Worm (Caenorhabditis elegans): ENCODE data around the gene C47E8.1.

The C47E8.1 gene

DNA sequence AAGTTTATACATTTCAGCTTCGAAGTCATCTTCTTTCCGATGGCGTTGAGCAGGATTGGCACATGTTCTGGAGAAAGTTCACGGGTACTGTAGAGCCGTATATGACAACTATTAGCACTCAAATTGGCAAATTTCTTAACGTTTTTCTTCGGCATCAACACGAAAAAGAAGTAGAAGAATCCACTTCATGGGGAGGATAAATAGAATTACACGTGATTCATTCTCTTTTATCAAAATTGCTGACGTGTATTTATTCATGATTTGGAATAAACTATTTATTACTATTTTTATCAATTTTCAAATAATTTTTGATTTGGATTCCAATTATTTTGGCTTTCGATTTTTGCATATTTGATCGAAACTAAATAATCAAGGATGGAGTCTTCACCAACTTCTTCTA, at the start of gene C47E8.1:
C47E8.1 (plus strand) TSS at position 301 of the 400 bp plus-strand sequence.
- TF ChIP-seq unc-3 (GFP tag; conservative IDR thresholded peaks at IDR 0.05) (no peak), unc-3 (tag; optimal IDR thresholded peaks at IDR 0.05) (no peak), ceh-22 (tag; optimal IDR thresholded peaks at IDR 0.05) (no peak), unc-86 (tag; optimal IDR thresholded peaks at IDR 0.05) (no peak), pax-1 (tag; optimal IDR thresholded peaks at IDR 0.05) (no peak), dve-1 (tag; optimal IDR thresholded peaks at IDR 0.05) (no peak), nfya-1 (tag; optimal IDR thresholded peaks at IDR 0.05) (no peak), ref-2 (tag; optimal IDR thresholded peaks at IDR 0.05) (no peak), T23F11.4 (GFP tag; optimal IDR thresholded peaks at IDR 0.05) (no peak), fax-1 (tag; optimal IDR thresholded peaks at IDR 0.05) (no peak), pha-2 (tag; optimal IDR thresholded peaks at IDR 0.05) (no peak), ztf-16 (tag; optimal IDR thresholded peaks at IDR 0.05) (no peak), madf-2 (tag; optimal IDR thresholded peaks at IDR 0.05) (no peak), lin-11 (tag; optimal IDR thresholded peaks at IDR 0.05) (no peak), rnt-1 (tag; optimal IDR thresholded peaks at IDR 0.05) (no peak)

DNA sequence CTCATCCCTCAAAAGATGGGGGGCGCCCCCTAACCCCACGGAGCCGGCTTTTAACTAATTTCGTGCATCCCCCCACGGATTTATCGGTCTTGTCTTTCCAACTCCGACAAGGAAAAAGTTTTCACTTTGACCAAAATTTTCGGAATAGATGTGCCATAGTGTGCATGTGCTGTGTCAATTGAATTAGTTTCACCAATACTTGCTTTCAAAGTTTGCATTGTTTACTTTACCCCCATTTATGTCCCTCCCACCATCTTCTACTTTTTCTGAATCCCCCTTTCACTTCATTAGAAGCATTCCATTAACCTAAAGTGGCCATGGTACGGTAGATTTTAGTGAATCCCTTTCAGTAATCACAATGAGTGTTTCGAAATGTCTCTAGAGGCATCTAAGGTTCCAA, 48.1 kb upstream of the C47E8.1 start:
- TF ChIP-seq elt-4 (tag; optimal IDR thresholded peaks at IDR 0.05) (no peak), T23F11.4 (GFP tag; optimal IDR thresholded peaks at IDR 0.05) (no peak), unc-42 (tag; optimal IDR thresholded peaks at IDR 0.05) (peak; percentile 87), fkh-6 (tag; optimal IDR thresholded peaks at IDR 0.05) (no peak), lin-11 (tag; optimal IDR thresholded peaks at IDR 0.05) (no peak), sox-2 (GFP tag; IDR thresholded peaks at IDR 0.05) (no peak), ceh-31 (tag; optimal IDR thresholded peaks at IDR 0.05) (peak; percentile 86), pha-4 (tag; optimal IDR thresholded peaks at IDR 0.05) (no peak), nfya-1 (tag; optimal IDR thresholded peaks at IDR 0.05) (no peak)

ce11 chrV:14620311-14620710, 45.5 kb upstream of the C47E8.1 start:
- TF ChIP-seq unc-3 (GFP tag; conservative IDR thresholded peaks at IDR 0.05) = no peak
- no peak for TF ChIP-seq unc-3 (tag; optimal IDR thresholded peaks at IDR 0.05)
- peak; percentile 74 for TF ChIP-seq unc-42 (tag; optimal IDR thresholded peaks at IDR 0.05)
- no peak for TF ChIP-seq sox-4 (tag; optimal IDR thresholded peaks at IDR 0.05)

DNA sequence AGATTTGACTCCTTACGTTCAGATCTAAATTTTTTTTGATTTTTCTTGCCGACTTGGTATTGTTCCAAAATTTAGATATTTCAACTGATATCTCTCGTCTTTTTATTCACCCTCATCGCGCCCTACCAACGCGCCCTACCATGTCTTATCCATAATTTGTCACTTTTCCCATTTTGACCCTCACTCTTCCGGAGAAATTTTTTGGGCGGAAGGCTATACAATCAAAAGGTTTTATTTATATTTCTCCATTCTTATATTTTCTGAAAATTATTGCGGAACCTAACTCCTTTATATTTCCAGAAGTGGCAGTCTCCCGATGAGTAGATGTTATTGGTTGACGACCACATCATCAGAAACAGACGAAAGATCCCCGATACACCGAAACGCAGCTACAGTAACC, 45.0 kb upstream of the C47E8.1 start, which contains the start of gene hot-1:
hot-1 (plus strand) TSS at position 301 of the 400 bp plus-strand sequence.
- TF ChIP-seq odd-2 (tag; optimal IDR thresholded peaks at IDR 0.05) (no peak), hlh-15 (tag; optimal IDR thresholded peaks at IDR 0.05) (no peak), nfya-1 (tag; optimal IDR thresholded peaks at IDR 0.05) (no peak), pax-1 (tag; optimal IDR thresholded peaks at IDR 0.05) (no peak), fkh-10 (GFP tag; optimal IDR thresholded peaks at IDR 0.05) (no peak), fax-1 (tag; optimal IDR thresholded peaks at IDR 0.05) (no peak), ceh-31 (tag; optimal IDR thresholded peaks at IDR 0.05) (no peak), ztf-16 (tag; optimal IDR thresholded peaks at IDR 0.05) (no peak), sdc-2 (tag; optimal IDR thresholded peaks at IDR 0.05) (no peak)

DNA sequence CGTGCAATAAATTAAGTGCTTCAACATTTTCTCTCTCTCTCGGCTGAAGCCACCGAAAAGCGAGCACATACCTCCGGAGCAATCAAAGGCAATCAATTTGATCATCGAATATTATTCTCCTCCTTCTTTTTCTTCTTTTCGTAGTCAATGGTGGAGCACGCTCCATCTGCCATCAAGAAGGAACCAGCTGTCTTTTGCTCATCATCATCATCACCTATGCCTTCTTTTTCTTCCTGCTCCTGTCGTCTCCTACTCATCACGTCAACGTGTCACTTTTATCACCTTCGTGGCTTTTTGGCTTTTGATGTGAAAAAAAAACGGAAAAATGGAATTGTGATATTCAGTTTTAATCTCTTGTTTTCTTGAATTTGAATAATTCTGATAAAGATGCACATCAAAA, 40.2 kb upstream of the C47E8.1 start:
- TF ChIP-seq fax-1 (tag; optimal IDR thresholded peaks at IDR 0.05) = no peak
- peak; percentile 85 for TF ChIP-seq unc-55 (GFP tag; optimal IDR thresholded peaks at IDR 0.05)
- peak; percentile 34 for TF ChIP-seq rnt-1 (tag; optimal IDR thresholded peaks at IDR 0.05)
- peak; percentile 16 for TF ChIP-seq ceh-18 (tag; optimal IDR thresholded peaks at IDR 0.05)

DNA sequence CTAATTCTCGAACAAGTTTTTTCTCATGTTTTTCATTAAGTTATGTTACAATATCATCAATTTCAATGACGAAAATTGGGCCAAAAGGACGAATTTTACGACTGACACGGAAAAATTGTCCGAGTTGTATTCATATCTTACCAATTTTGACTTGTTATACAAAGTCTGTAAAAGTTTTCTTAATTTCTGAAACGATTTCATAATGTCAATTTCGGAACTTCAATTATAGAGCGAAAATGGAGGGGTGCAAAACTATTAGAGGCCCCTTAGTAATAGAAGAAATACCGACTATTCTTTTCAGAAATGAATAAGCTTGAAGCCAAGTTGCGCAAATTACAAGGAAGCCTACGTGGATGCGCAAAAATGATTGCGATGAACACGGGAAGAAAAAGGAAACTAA, 34.2 kb upstream of the C47E8.1 start, which contains the start of gene F43D2.3:
F43D2.3 (plus strand) TSS at position 301 of the 400 bp plus-strand sequence.
- no peak for TF ChIP-seq ahr-1 (tag; optimal IDR thresholded peaks at IDR 0.05)
- TF ChIP-seq ztf-16 (tag; optimal IDR thresholded peaks at IDR 0.05) = no peak
- no peak for TF ChIP-seq ceh-6 (GFP tag; optimal IDR thresholded peaks at IDR 0.05)
- no peak for TF ChIP-seq syd-9 (tag; optimal IDR thresholded peaks at IDR 0.05)
- TF ChIP-seq rnt-1 (tag; optimal IDR thresholded peaks at IDR 0.05) = no peak
- no peak for TF ChIP-seq npax-4 (tag; optimal IDR thresholded peaks at IDR 0.05)
- no peak for TF ChIP-seq pha-2 (tag; optimal IDR thresholded peaks at IDR 0.05)
- no peak for TF ChIP-seq sdc-2 (tag; optimal IDR thresholded peaks at IDR 0.05)
